Fruit fly (Drosophila melanogaster): ENCODE results near the gene CG5412.

The CG5412 gene

dm6 chr3R:20579816-20580215 lies 3.0 kb downstream of the CG5412 start, which contains the start of the genes EloB and Srp14:
Gene EloB (minus strand): TSS chr3R:20579850.
Gene Srp14 (plus strand): TSS chr3R:20580115.
- TF ChIP-seq Six4 (GFP tag; optimal IDR thresholded peaks at IDR 0.05) (peak; percentile 61), tll (GFP tag; optimal IDR thresholded peaks at IDR 0.05) (peak in 1 of 2 experiments; percentile 28), slp2 (GFP tag; optimal IDR thresholded peaks at IDR 0.05) (peak; percentile 70), crc (GFP tag; optimal IDR thresholded peaks at IDR 0.05) (no peak), CG6813 (GFP tag; optimal IDR thresholded peaks at IDR 0.05) (peak; percentile 33), hb (GFP tag; IDR thresholded peaks at IDR 0.05; ENCODE audit: partially characterized antibody) (peak; percentile 96), Gug (GFP tag; IDR thresholded peaks at IDR 0.05) (peak; percentile 86), wor (GFP tag; IDR thresholded peaks at IDR 0.05) (0 out of 2 replicates have a peak, but pooled peaks have one; percentile 33), bsh (GFP tag; optimal IDR thresholded peaks at IDR 0.05) (peak in 1 of 2 experiments; percentile 82), Oaz (GFP tag; IDR thresholded peaks at IDR 0.05) (no peak), CG4360 (GFP tag; IDR thresholded peaks at IDR 0.05) (no peak), Elba2 (GFP tag; optimal IDR thresholded peaks at IDR 0.05) (peak; percentile 71), CG3163 (GFP tag; optimal IDR thresholded peaks at IDR 0.05) (peak; percentile 17), fru (optimal IDR thresholded peaks at IDR 0.05) (no peak), CG16863 (GFP tag; optimal IDR thresholded peaks at IDR 0.05) (peak; percentile 74), ro (GFP tag; IDR thresholded peaks at IDR 0.05) (peak; percentile 36; the same call in 1 of the 2 replicates), seq (GFP tag; IDR thresholded peaks at IDR 0.05) (peak; percentile 74), Pdp1 (GFP tag; optimal IDR thresholded peaks at IDR 0.05) (peak; percentile 77 to 81), cad (GFP tag; optimal IDR thresholded peaks at IDR 0.05) (no peak), CG31388 (GFP tag; optimal IDR thresholded peaks at IDR 0.05) (peak; percentile 46), ranshi (GFP tag; IDR thresholded peaks at IDR 0.05) (no peak), al (GFP tag; IDR thresholded peaks at IDR 0.05) (peak; percentile 78), CkIIα-i1 (GFP tag; IDR thresholded peaks at IDR 0.05) (no peak), en (GFP tag; optimal IDR thresholded peaks at IDR 0.05) (peak; percentile 31), Rx (GFP tag; IDR thresholded peaks at IDR 0.05) (no peak), Drgx (GFP tag; IDR thresholded peaks at IDR 0.05) (peak; percentile 44; the same call in 1 of the 2 replicates), eve (GFP tag; optimal IDR thresholded peaks at IDR 0.05) (no peak), CG17328 (GFP tag; IDR thresholded peaks at IDR 0.05) (peak; percentile 80), Atf3 (GFP tag; optimal IDR thresholded peaks at IDR 0.05) (peak; percentile 61), Blimp-1 (GFP tag; optimal IDR thresholded peaks at IDR 0.05) (peak; percentile 73), Hr3 (GFP tag; optimal IDR thresholded peaks at IDR 0.05) (peak; percentile 78), CG10462 (GFP tag; optimal IDR thresholded peaks at IDR 0.05) (peak; percentile 61), CG14441 (GFP tag; IDR thresholded peaks at IDR 0.05) (peak; percentile 69), CG11723 (GFP tag; optimal IDR thresholded peaks at IDR 0.05) (peak; percentile 64), so (GFP tag; IDR thresholded peaks at IDR 0.05) (peak; percentile 49; the same call in 2 of the 3 replicates), bbx (GFP tag; IDR thresholded peaks at IDR 0.05; ENCODE audit: partially characterized antibody) (peak; percentile 96), NC2α (GFP tag; optimal IDR thresholded peaks at IDR 0.05) (peak; percentile 20), Ada2b (GFP tag; IDR thresholded peaks at IDR 0.05) (peak; percentile 72), rib (GFP tag; IDR thresholded peaks at IDR 0.05) (peak; percentile 71; the same call in 1 of the 2 replicates), ase (GFP tag; IDR thresholded peaks at IDR 0.05) (peak; percentile 64; the same call in 1 of the 3 replicates), CG34224 (GFP tag; IDR thresholded peaks at IDR 0.05; ENCODE audit: partially characterized antibody) (peak; percentile 97), sr (GFP tag; IDR thresholded peaks at IDR 0.05) (0 out of 3 replicates have a peak, but pooled peaks have one; percentile 23), Ets65A (GFP tag) (peak; percentile 97), D19B (GFP tag; optimal IDR thresholded peaks at IDR 0.05) (no peak), Usf (GFP tag; optimal IDR thresholded peaks at IDR 0.05) (peak; percentile 19), az2 (GFP tag; optimal IDR thresholded peaks at IDR 0.05) (peak; percentile 78), tx (GFP tag; optimal IDR thresholded peaks at IDR 0.05) (peak; percentile 76), bab2 (GFP tag; optimal IDR thresholded peaks at IDR 0.05) (peak; percentile 83), E2f2 (GFP tag; IDR thresholded peaks at IDR 0.05) (peak; percentile 70), CG1024 (GFP tag; IDR thresholded peaks at IDR 0.05) (peak; percentile 75), CG15269 (tag; optimal IDR thresholded peaks at IDR 0.05) (no peak), bcd (GFP tag; optimal IDR thresholded peaks at IDR 0.05) (peak; percentile 72)

Data from whole organism, embryonic.